Worm (Caenorhabditis elegans) whole organism, mixed stage, embryonic: Measurements from ENCODE around the gene nono-1.

Source experiments
- bed-3 ChIP-seq: fragments of 200-800 bp; sonication (Bioruptor generic); optimal IDR thresholded peaks from 3 replicates; lab custom pipeline; 2018; ENCODE audit warnings: mild to moderate bottlenecking, missing genetic modification characterization, moderate library complexity, missing compliant biosample characterization
- ceh-39 ChIP-seq: fragments of 150-350 bp; optimal IDR thresholded peaks from 2 replicates; lab custom pipeline; 2014; ENCODE audit warnings: missing biosample characterization, missing genetic modification characterization
- ceh-43 ChIP-seq: fragments of 200-800 bp; sonication (Bioruptor generic); optimal IDR thresholded peaks from 2 replicates; lab custom pipeline; 2018; ENCODE audit warnings: mild to moderate bottlenecking, missing genetic modification characterization, moderate library complexity, missing compliant biosample characterization
- ces-1 ChIP-seq: fragments of 150-350 bp; optimal IDR thresholded peaks from 2 replicates; lab custom pipeline; 2014; ENCODE audit warnings: missing biosample characterization, missing genetic modification reagents, missing genetic modification characterization
- cnd-1 ChIP-seq: fragments of 200-800 bp; sonication (Bioruptor generic); optimal IDR thresholded peaks from 2 replicates; lab custom pipeline; 2018; ENCODE audit warnings: mild to moderate bottlenecking, missing genetic modification characterization, missing compliant biosample characterization
- elt-1 ChIP-seq: sonication (generic microtip); optimal IDR thresholded peaks from 2 replicates; lab custom pipeline; 2017; ENCODE audit warnings: missing genetic modification characterization, mild to moderate bottlenecking, missing compliant biosample characterization, antibody characterized with exemption, moderate library complexity, borderline replicate concordance; ENCODE audit not compliant: insufficient read depth
- flh-1 ChIP-seq: fragments of 200-800 bp; sonication (Bioruptor generic); optimal IDR thresholded peaks from 2 replicates; lab custom pipeline; 2018; ENCODE audit warnings: mild to moderate bottlenecking, missing genetic modification characterization, moderate library complexity, missing compliant biosample characterization
- ham-2 ChIP-seq: fragments of 200-800 bp; sonication (Bioruptor generic); optimal IDR thresholded peaks from 2 replicates; lab custom pipeline; 2018; ENCODE audit warnings: mild to moderate bottlenecking, missing genetic modification characterization, missing compliant biosample characterization
- hlh-1 ChIP-seq: fragments of 150-350 bp; optimal IDR thresholded peaks from 2 replicates; lab custom pipeline; 2014; ENCODE audit warnings: missing biosample characterization, missing genetic modification reagents, missing genetic modification characterization
- lin-13 ChIP-seq: fragments of 150-350 bp; optimal IDR thresholded peaks from 2 replicates; lab custom pipeline; 2014; ENCODE audit warnings: missing biosample characterization, missing genetic modification characterization
- lsy-2 ChIP-seq: fragments of 150-350 bp; optimal IDR thresholded peaks from 2 replicates; lab custom pipeline; 2014; ENCODE audit warnings: missing biosample characterization, missing genetic modification characterization
- mep-1 ChIP-seq: fragments of 150-350 bp; optimal IDR thresholded peaks from 2 replicates; lab custom pipeline; 2017; ENCODE audit warnings: missing biosample characterization, missing genetic modification reagents, missing genetic modification characterization, inconsistent platforms
- nhr-2 ChIP-seq: fragments of 150-350 bp; optimal IDR thresholded peaks from 2 replicates; lab custom pipeline; 2014; ENCODE audit warnings: missing biosample characterization, missing genetic modification characterization
- nhr-28 ChIP-seq: fragments of 150-350 bp; optimal IDR thresholded peaks from 2 replicates; lab custom pipeline; 2014; ENCODE audit warnings: missing biosample characterization, missing genetic modification characterization
- nhr-76 ChIP-seq: sonication (generic microtip); optimal IDR thresholded peaks from 2 replicates; lab custom pipeline; 2017; ENCODE audit warnings: missing biosample characterization, missing genetic modification characterization
- pha-4 ChIP-seq: fragments of 150-350 bp; optimal IDR thresholded peaks from 2 replicates; lab custom pipeline; 2018; ENCODE audit warnings: missing biosample characterization, missing genetic modification reagents, missing genetic modification characterization
- tbx-8 ChIP-seq: fragments of 200-800 bp; sonication (Bioruptor generic); optimal IDR thresholded peaks from 2 replicates; lab custom pipeline; 2018; ENCODE audit warnings: mild to moderate bottlenecking, missing genetic modification characterization, moderate library complexity, missing compliant biosample characterization
- ztf-11 ChIP-seq: fragments of 150-350 bp; optimal IDR thresholded peaks from 2 replicates; lab custom pipeline; 2014; ENCODE audit warnings: missing biosample characterization, missing genetic modification characterization

Gene nono-1

ce11 chrIII:5906059-5906458 lies 52.0 kb downstream of the nono-1 start, which contains the start of gene dpff-1:
dpff-1 (minus strand) TSS chrIII:5906346.
- TF ChIP-seq flh-1 (GFP tag; lab: Kevin White, UChicago) (no peak), pha-4 (tag; lab: Kevin White, UChicago) (peak; percentile 29), cnd-1 (tag; lab: Kevin White, UChicago) (peak; percentile 7), mep-1 (tag; lab: Kevin White, UChicago) (peak; percentile 2), ham-2 (GFP tag; lab: Kevin White, UChicago) (no peak), elt-1 (tag; lab: Kevin White, UChicago) (no peak), hlh-1 (tag; lab: Kevin White, UChicago) (peak; percentile 70), ztf-11 (no peak), lin-13 (peak; percentile 27), ceh-43 (GFP tag; lab: Kevin White, UChicago) (peak; percentile 50), nhr-28 (tag; lab: Kevin White, UChicago) (no peak), nhr-2 (no peak), lsy-2 (tag; lab: Kevin White, UChicago) (no peak), tbx-8 (no peak), bed-3 (GFP tag; lab: Kevin White, UChicago) (no peak), nhr-76 (tag; lab: Kevin White, UChicago) (no peak), ces-1 (no peak), ceh-39 (peak; percentile 67)
